Fruit fly (Drosophila melanogaster) whole organism, prepupa: ENCODE data around the gene CG5116.

Experiments used
- Blimp-1 ChIP-seq: fragments of 200-800 bp; sonication (Bioruptor generic); optimal IDR thresholded peaks from 3 replicates; lab custom pipeline; 2017; ENCODE audit warnings: missing biosample characterization, missing genetic modification characterization, mild to moderate bottlenecking, moderate library complexity, missing genetic modification reagents
- CG10631 ChIP-seq: fragments of 200-800 bp; sonication (Bioruptor generic); optimal IDR thresholded peaks from 2 replicates; lab custom pipeline; 2016; ENCODE audit warnings: missing biosample characterization, missing genetic modification characterization
- CG10669 ChIP-seq: fragments of 200-800 bp; sonication (Bioruptor generic); optimal IDR thresholded peaks from 3 replicates; lab custom pipeline; 2018; ENCODE audit warnings: missing biosample characterization, mild to moderate bottlenecking, missing genetic modification characterization, moderate library complexity
- CG11762 ChIP-seq: fragments of 200-800 bp; sonication (Bioruptor generic); optimal IDR thresholded peaks from 3 replicates; lab custom pipeline; 2016; ENCODE audit warnings: missing biosample characterization, missing genetic modification characterization; ENCODE audit not compliant: insufficient read depth
- CG11902 ChIP-seq: fragments of 200-800 bp; sonication (Bioruptor generic); optimal IDR thresholded peaks from 3 replicates; lab custom pipeline; 2016; ENCODE audit warnings: missing biosample characterization, missing genetic modification characterization
- CG15336 ChIP-seq: fragments of 200-800 bp; sonication (Bioruptor generic); IDR thresholded peaks from 2 replicates; pipeline ENCODE4 v1.3.6; 2022; ENCODE audit warnings: missing biosample characterization, missing genetic modification characterization
- CG1621 ChIP-seq: fragments of 200-800 bp; sonication (Bioruptor generic); optimal IDR thresholded peaks from 3 replicates; lab custom pipeline; 2018; ENCODE audit warnings: missing biosample characterization, mild to moderate bottlenecking, missing genetic modification characterization
- CG16779 ChIP-seq: fragments of 200-800 bp; sonication (Bioruptor generic); optimal IDR thresholded peaks from 3 replicates; lab custom pipeline; 2017; ENCODE audit warnings: missing biosample characterization, mild to moderate bottlenecking, missing genetic modification characterization
- CG32006 ChIP-seq: fragments of 200-800 bp; sonication (Bioruptor generic); optimal IDR thresholded peaks from 3 replicates; lab custom pipeline; 2017; ENCODE audit warnings: missing biosample characterization, mild to moderate bottlenecking, missing genetic modification characterization
- CG34406 ChIP-seq: fragments of 200-800 bp; sonication (Bioruptor generic); optimal IDR thresholded peaks from 3 replicates; lab custom pipeline; 2016; ENCODE audit warnings: missing biosample characterization, missing genetic modification characterization
- CG3919 ChIP-seq: fragments of 200-800 bp; sonication (Bioruptor generic); optimal IDR thresholded peaks from 3 replicates; lab custom pipeline; 2016; ENCODE audit warnings: missing biosample characterization, missing genetic modification characterization
- CG4318 ChIP-seq: fragments of 200-800 bp; sonication (Bioruptor generic); optimal IDR thresholded peaks from 3 replicates; lab custom pipeline; 2017; ENCODE audit warnings: missing biosample characterization, mild to moderate bottlenecking, missing genetic modification characterization
- CG6163 ChIP-seq: fragments of 200-800 bp; sonication (Bioruptor generic); IDR thresholded peaks from 3 replicates; pipeline ENCODE4 v1.3.6; 2022; ENCODE audit warnings: missing biosample characterization, missing genetic modification characterization
- CG6276 ChIP-seq: fragments of 200-800 bp; sonication (Bioruptor generic); optimal IDR thresholded peaks from 2 replicates; lab custom pipeline; 2017; ENCODE audit warnings: missing biosample characterization, mild to moderate bottlenecking, missing genetic modification characterization
- CG6792 ChIP-seq: fragments of 200-800 bp; sonication (Bioruptor generic); optimal IDR thresholded peaks from 3 replicates; lab custom pipeline; 2016; ENCODE audit warnings: missing biosample characterization, missing genetic modification characterization
- CG6808 ChIP-seq: fragments of 200-800 bp; sonication (Bioruptor generic); optimal IDR thresholded peaks from 3 replicates; lab custom pipeline; 2017; ENCODE audit warnings: missing biosample characterization, missing genetic modification characterization, mild to moderate bottlenecking, moderate library complexity, missing genetic modification reagents
- CG6854 ChIP-seq: fragments of 200-800 bp; sonication (Bioruptor generic); optimal IDR thresholded peaks from 2 replicates; lab custom pipeline; 2017; ENCODE audit warnings: missing biosample characterization, mild to moderate bottlenecking, missing genetic modification characterization
- CG7368 ChIP-seq: fragments of 200-800 bp; sonication (Bioruptor generic); optimal IDR thresholded peaks from 3 replicates; lab custom pipeline; 2016; ENCODE audit warnings: missing biosample characterization, missing genetic modification characterization
- CG8119 ChIP-seq: fragments of 200-800 bp; sonication (Bioruptor generic); IDR thresholded peaks from 3 replicates; pipeline ENCODE4 v1.3.6; 2022; ENCODE audit warnings: missing biosample characterization, missing genetic modification characterization
- CG8319 ChIP-seq: fragments of 200-800 bp; sonication (Bioruptor generic); optimal IDR thresholded peaks from 3 replicates; lab custom pipeline; 2016; ENCODE audit warnings: missing biosample characterization, missing genetic modification characterization
- CG8632 ChIP-seq: fragments of 200-800 bp; sonication (Bioruptor generic); optimal IDR thresholded peaks from 3 replicates; lab custom pipeline; 2016; ENCODE audit warnings: missing biosample characterization, missing genetic modification characterization
- CG9139 ChIP-seq: fragments of 200-800 bp; sonication (Bioruptor generic); optimal IDR thresholded peaks from 3 replicates; lab custom pipeline; 2017; ENCODE audit warnings: missing biosample characterization, mild to moderate bottlenecking, missing genetic modification characterization
- Eip78C ChIP-seq: fragments of 200-800 bp; sonication (Bioruptor generic); peaks from one replicate; lab custom pipeline; 2016; ENCODE audit warnings: missing biosample characterization, missing genetic modification characterization
- Ets21C ChIP-seq: fragments of 200-800 bp; sonication (Bioruptor generic); optimal IDR thresholded peaks from 3 replicates; lab custom pipeline; 2016; ENCODE audit warnings: missing biosample characterization, missing genetic modification characterization
- Ets96B ChIP-seq: fragments of 200-800 bp; optimal IDR thresholded peaks from 2 replicates; lab custom pipeline; 2019; ENCODE audit warnings: missing biosample characterization, mild to moderate bottlenecking, missing genetic modification characterization, moderate library complexity
- Hr39 ChIP-seq: fragments of 200-800 bp; sonication (Bioruptor generic); optimal IDR thresholded peaks from 2 replicates; lab custom pipeline; 2016; ENCODE audit warnings: missing biosample characterization, missing genetic modification characterization
- Hr4 ChIP-seq: fragments of 200-800 bp; sonication (Bioruptor generic); optimal IDR thresholded peaks from 3 replicates; lab custom pipeline; 2016; ENCODE audit warnings: missing biosample characterization, missing genetic modification characterization
- Met ChIP-seq: fragments of 200-800 bp; sonication (Bioruptor generic); optimal IDR thresholded peaks from 3 replicates; lab custom pipeline; 2016; ENCODE audit warnings: missing biosample characterization, missing genetic modification characterization
- Sox102F ChIP-seq: fragments of 200-800 bp; sonication (Bioruptor generic); optimal IDR thresholded peaks from 2 replicates; lab custom pipeline; 2016; ENCODE audit warnings: missing biosample characterization, mild to moderate bottlenecking, missing genetic modification characterization
- Sox14 ChIP-seq: fragments of 200-800 bp; sonication (Bioruptor generic); optimal IDR thresholded peaks from 3 replicates; lab custom pipeline; 2016; ENCODE audit warnings: missing biosample characterization, missing genetic modification characterization
- Sox15 ChIP-seq: fragments of 200-800 bp; sonication (Bioruptor generic); optimal IDR thresholded peaks from 3 replicates; lab custom pipeline; 2016; ENCODE audit warnings: missing biosample characterization, missing genetic modification characterization
- acj6 ChIP-seq: fragments of 200-800 bp; sonication (Bioruptor generic); optimal IDR thresholded peaks from 3 replicates; lab custom pipeline; 2016; ENCODE audit warnings: missing biosample characterization, missing genetic modification characterization
- cyc ChIP-seq: fragments of 200-800 bp; sonication (Bioruptor generic); optimal IDR thresholded peaks from 3 replicates; lab custom pipeline; 2016; ENCODE audit warnings: missing biosample characterization, missing genetic modification characterization
- dsx ChIP-seq: fragments of 200-800 bp; optimal IDR thresholded peaks from 3 replicates; lab custom pipeline; 2019; ENCODE audit warnings: missing biosample characterization, mild to moderate bottlenecking, missing genetic modification characterization, moderate library complexity; ENCODE audit not compliant: poor library complexity, severe bottlenecking
- eg ChIP-seq: fragments of 200-800 bp; sonication (Bioruptor generic); IDR thresholded peaks from 3 replicates; pipeline ENCODE4 v1.3.6; 2022; ENCODE audit warnings: missing biosample characterization, missing genetic modification characterization
- esn ChIP-seq: fragments of 200-800 bp; sonication (Bioruptor generic); optimal IDR thresholded peaks from 2 replicates; lab custom pipeline; 2016; ENCODE audit warnings: missing biosample characterization, mild to moderate bottlenecking, missing genetic modification characterization, moderate library complexity
- fd59A ChIP-seq: fragments of 200-800 bp; sonication (Bioruptor generic); optimal IDR thresholded peaks from 2 replicates; lab custom pipeline; 2017; ENCODE audit warnings: missing biosample characterization, mild to moderate bottlenecking, missing genetic modification characterization, missing genetic modification reagents
- fd85E ChIP-seq: fragments of 200-800 bp; sonication (Bioruptor generic); optimal IDR thresholded peaks from 3 replicates; lab custom pipeline; 2016; ENCODE audit warnings: missing biosample characterization, missing genetic modification characterization
- fkh ChIP-seq: fragments of 200-800 bp; sonication (Bioruptor generic); optimal IDR thresholded peaks from 3 replicates; lab custom pipeline; 2017; ENCODE audit warnings: missing biosample characterization, mild to moderate bottlenecking, missing genetic modification characterization, moderate library complexity
- lz ChIP-seq: fragments of 200-800 bp; sonication (Bioruptor generic); optimal IDR thresholded peaks from 3 replicates; lab custom pipeline; 2016; ENCODE audit warnings: missing biosample characterization, missing genetic modification characterization
- net ChIP-seq: fragments of 200-800 bp; sonication (Bioruptor generic); optimal IDR thresholded peaks from 3 replicates; lab custom pipeline; 2016; ENCODE audit warnings: missing biosample characterization, missing genetic modification characterization
- spab ChIP-seq: fragments of 200-800 bp; sonication (Bioruptor generic); optimal IDR thresholded peaks from 2 replicates; lab custom pipeline; 2017; ENCODE audit warnings: missing biosample characterization, mild to moderate bottlenecking, missing genetic modification characterization, missing genetic modification reagents
- ss ChIP-seq, 2 experiments: fragments of 200-800 bp; sonication (Bioruptor generic); optimal IDR thresholded peaks; 2 replicates in 1 of 2; 3 replicates in 1 of 2; lab custom pipeline; 2017 to 2018; ENCODE audit warnings: mild to moderate bottlenecking in 2 of 2, missing biosample characterization in 2 of 2, missing genetic modification characterization in 2 of 2, moderate library complexity in 1 of 2
- svp ChIP-seq: fragments of 200-800 bp; sonication (Bioruptor generic); peaks from one replicate; lab custom pipeline; 2016; ENCODE audit warnings: missing biosample characterization, missing genetic modification characterization
- topi ChIP-seq: fragments of 200-800 bp; sonication (Bioruptor generic); optimal IDR thresholded peaks from 3 replicates; lab custom pipeline; 2016; ENCODE audit warnings: missing biosample characterization, missing genetic modification characterization
- vri ChIP-seq: fragments of 200-800 bp; sonication (Bioruptor generic); optimal IDR thresholded peaks from 3 replicates; lab custom pipeline; 2016; ENCODE audit warnings: missing biosample characterization, mild to moderate bottlenecking, missing genetic modification characterization

The CG5116 gene

dm6 chr3R:25459200-25459809 lies 23.6 kb upstream of the CG5116 start (continued):
- peak; percentile 18 for TF ChIP-seq Ets96B
- no peak for TF ChIP-seq fd59A (GFP tag; lab: Kevin White, UChicago)
- no peak for TF ChIP-seq CG9139 (GFP tag; lab: Kevin White, UChicago)
- peak; percentile 39 for TF ChIP-seq CG4318 (GFP tag; lab: Kevin White, UChicago)
- no peak for TF ChIP-seq dsx (GFP tag; lab: Kevin White, UChicago)
- TF ChIP-seq Met, result peak; percentile 0
- no peak for TF ChIP-seq svp
- TF ChIP-seq CG3919, result peak; percentile 29
- TF ChIP-seq esn (GFP tag; lab: Kevin White, UChicago), result peak; percentile 23
- no peak for TF ChIP-seq cyc (GFP tag; lab: Kevin White, UChicago)
- TF ChIP-seq CG11902, result no peak
- peak; percentile 51 for TF ChIP-seq CG34406 (GFP tag; lab: Kevin White, UChicago)
- TF ChIP-seq CG8119 (GFP tag; lab: Robert Waterston, UW), result peak; percentile 74
- TF ChIP-seq CG11762 (GFP tag; lab: Kevin White, UChicago), result no peak
- peak; percentile 44 for TF ChIP-seq Hr39 (GFP tag; lab: Kevin White, UChicago)
- no peak for TF ChIP-seq CG10669
- TF ChIP-seq fd85E (GFP tag; lab: Kevin White, UChicago), result no peak
- peak; percentile 88 for TF ChIP-seq Eip78C (GFP tag; lab: Kevin White, UChicago)
- TF ChIP-seq vri, result no peak
- peak; percentile 53 for TF ChIP-seq acj6
- peak; percentile 75 for TF ChIP-seq CG32006 (GFP tag; lab: Kevin White, UChicago)
- TF ChIP-seq CG7368, result no peak
- no peak for TF ChIP-seq Ets21C (GFP tag; lab: Kevin White, UChicago)
- TF ChIP-seq Sox102F, result peak; percentile 12
- TF ChIP-seq CG6792 (GFP tag; lab: Kevin White, UChicago), result peak; percentile 15
- TF ChIP-seq CG6163 (GFP tag; lab: Robert Waterston, UW), result 0 out of 3 replicates have a peak, but pooled peaks have one; percentile 27
- TF ChIP-seq CG1621, result no peak
- peak in 1 of 2 experiments; percentile 69 for TF ChIP-seq ss (GFP tag; optimal IDR thresholded peaks at IDR 0.05; lab: Kevin White, UChicago)

DNA sequence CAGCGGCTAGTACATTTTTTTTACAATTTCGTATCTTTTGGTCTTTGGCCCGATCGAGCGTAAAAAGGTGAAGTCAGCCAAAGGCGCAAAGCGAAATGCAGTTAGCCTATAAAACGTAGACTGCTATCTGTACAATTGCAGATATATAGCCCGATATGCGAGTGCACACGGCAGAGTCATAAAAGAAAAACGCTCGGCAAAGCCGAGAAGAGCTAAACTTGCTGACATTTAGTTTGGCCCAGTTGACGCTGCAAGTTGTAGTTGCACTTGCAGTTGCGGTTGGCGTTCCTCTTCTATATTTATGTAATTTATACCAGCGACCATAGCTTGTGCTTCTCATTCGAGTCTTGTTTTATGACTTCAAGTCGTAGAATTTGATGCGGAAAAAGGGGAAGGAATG lies 22.2 kb upstream of the CG5116 start:
- TF ChIP-seq fd85E (GFP tag; lab: Kevin White, UChicago) (no peak), CG1621 (no peak), ss (GFP tag; optimal IDR thresholded peaks at IDR 0.05; lab: Kevin White, UChicago) (no peak), CG8632 (GFP tag; lab: Kevin White, UChicago) (no peak), Met (no peak), CG3919 (no peak), lz (GFP tag; lab: Kevin White, UChicago) (no peak), CG11762 (GFP tag; lab: Kevin White, UChicago) (no peak), CG10631 (GFP tag; lab: Kevin White, UChicago) (no peak), CG6163 (GFP tag; lab: Robert Waterston, UW) (no peak)

DNA sequence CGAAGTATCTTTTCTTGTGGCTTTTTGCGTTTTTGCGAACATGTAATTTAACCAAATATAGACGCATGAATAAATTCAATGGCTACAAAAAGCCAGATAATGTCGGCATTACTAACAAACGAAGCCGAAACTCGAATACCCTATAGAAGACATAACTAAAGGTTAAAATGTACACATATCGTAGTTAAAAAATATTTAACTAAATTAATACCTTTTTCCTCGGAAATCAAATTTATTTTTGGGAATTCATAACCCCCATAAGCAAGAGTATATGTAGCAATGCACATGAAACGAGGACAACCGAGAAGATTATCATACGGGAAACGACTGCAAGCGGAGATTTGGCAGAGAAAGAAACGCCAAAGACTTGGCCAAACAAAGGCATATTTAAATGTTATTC lies 21.2 kb upstream of the CG5116 start:
- TF ChIP-seq CG11902, result peak; percentile 13
- peak; percentile 70 for TF ChIP-seq cyc (GFP tag; lab: Kevin White, UChicago)
- peak; percentile 33 for TF ChIP-seq CG11762 (GFP tag; lab: Kevin White, UChicago)
- peak; percentile 39; the same call in 1 of the 2 replicates for TF ChIP-seq CG15336 (GFP tag; lab: Robert Waterston, UW)
- TF ChIP-seq spab, result peak; percentile 46
- TF ChIP-seq CG16779 (tag; lab: Kevin White, UChicago), result no peak
- TF ChIP-seq net (GFP tag; lab: Kevin White, UChicago), result peak; percentile 71
- TF ChIP-seq CG8632 (GFP tag; lab: Kevin White, UChicago), result peak; percentile 63
- peak; percentile 69 for TF ChIP-seq lz (GFP tag; lab: Kevin White, UChicago)
- TF ChIP-seq Sox15, result peak; percentile 45
- TF ChIP-seq CG6276, result peak; percentile 32
- TF ChIP-seq Sox14 (GFP tag; lab: Kevin White, UChicago), result peak; percentile 76
- TF ChIP-seq vri, result peak; percentile 37
- peak; percentile 60; the same call in 2 of the 3 replicates for TF ChIP-seq eg
- TF ChIP-seq Hr4 (GFP tag; lab: Kevin White, UChicago), result peak; percentile 67
- TF ChIP-seq Blimp-1 (GFP tag; lab: Kevin White, UChicago), result no peak
- no peak for TF ChIP-seq CG6854 (GFP tag; lab: Kevin White, UChicago)
- TF ChIP-seq CG8319 (GFP tag; lab: Kevin White, UChicago), result peak; percentile 11
- peak; percentile 13; the same call in 1 of the 3 replicates for TF ChIP-seq CG6163 (GFP tag; lab: Robert Waterston, UW)
- TF ChIP-seq Eip78C (GFP tag; lab: Kevin White, UChicago), result peak; percentile 78
- no peak for TF ChIP-seq fd85E (GFP tag; lab: Kevin White, UChicago)
- peak; percentile 52 for TF ChIP-seq topi
- peak; percentile 17 for TF ChIP-seq CG6808
- TF ChIP-seq fkh (GFP tag; lab: Kevin White, UChicago), result no peak
- TF ChIP-seq Met, result peak; percentile 78
